Worm (Caenorhabditis elegans): ENCODE data around the gene flcn-1.

DNA sequence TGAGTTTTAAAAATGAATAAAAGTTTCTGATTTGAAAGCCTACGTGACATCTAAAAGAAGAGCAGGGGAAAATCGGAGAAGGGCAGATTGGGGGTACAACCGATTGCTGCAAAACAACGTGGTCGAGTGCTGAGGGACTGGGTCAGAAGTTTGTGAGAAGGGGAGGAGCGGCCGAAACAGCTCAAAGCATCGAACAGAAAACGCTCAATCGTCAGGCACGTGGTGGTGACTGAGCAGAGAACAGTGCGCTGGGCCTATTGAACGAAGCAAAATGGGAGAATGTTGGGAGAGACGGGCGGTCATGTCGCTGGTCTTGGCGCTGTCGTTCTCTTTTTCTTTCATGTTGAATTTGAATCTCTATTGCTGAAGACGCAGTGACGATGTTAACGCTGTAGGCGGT lies 37.4 kb upstream of the flcn-1 start:
- TF ChIP-seq egl-27 (tag; optimal IDR thresholded peaks at IDR 0.05) (no peak), ztf-11 (tag; optimal IDR thresholded peaks at IDR 0.05) (no peak), nhr-237 (tag; optimal IDR thresholded peaks at IDR 0.05) (no peak), nhr-12 (tag; optimal IDR thresholded peaks at IDR 0.05) (no peak), nhr-77 (tag; optimal IDR thresholded peaks at IDR 0.05) (no peak), tbx-2 (tag; optimal IDR thresholded peaks at IDR 0.05) (peak; percentile 13), unc-62 (GFP tag; optimal IDR thresholded peaks at IDR 0.05) (no peak), aly-2 (tag; optimal IDR thresholded peaks at IDR 0.05) (no peak), pqm-1 (tag; optimal IDR thresholded peaks at IDR 0.05) (peak; percentile 72), pha-4 (tag; optimal IDR thresholded peaks at IDR 0.05) (peak; percentile 81), elt-3 (tag; optimal IDR thresholded peaks at IDR 0.05) (peak in 1 of 3 experiments; percentile 33), nhr-25 (tag; optimal IDR thresholded peaks at IDR 0.05) (no peak), nfya-1 (tag; optimal IDR thresholded peaks at IDR 0.05; ENCODE audit: insufficient read depth) (peak; percentile 66), jun-1 (tag; optimal IDR thresholded peaks at IDR 0.05) (peak; percentile 52)

Data from whole organism, L3 larva.